Worm (Caenorhabditis elegans): ENCODE results near the gene ZK353.10.
"Not testable (repeated sequence)": the region's sequence is repeated elsewhere in the genome, so short reads cannot be mapped to it uniquely, and the experiment has no call there.

ZK353.10 gene

ce11 chrIII:8355462-8355815, 38.8 kb downstream of the ZK353.10 start:
- TF ChIP-seq fos-1 (tag; optimal IDR thresholded peaks at IDR 0.05) (no peak), nhr-43 (tag; optimal IDR thresholded peaks at IDR 0.05; ENCODE audit: poor library complexity, severe bottlenecking) (no peak), fkh-2 (tag; optimal IDR thresholded peaks at IDR 0.05) (no peak), lsy-12 (tag; optimal IDR thresholded peaks at IDR 0.05) (no peak), egl-27 (tag; optimal IDR thresholded peaks at IDR 0.05) (no peak), zag-1 (tag; optimal IDR thresholded peaks at IDR 0.05) (no peak), eor-1 (tag; optimal IDR thresholded peaks at IDR 0.05) (no peak), ztf-11 (tag; optimal IDR thresholded peaks at IDR 0.05) (no peak), egl-5 (tag; optimal IDR thresholded peaks at IDR 0.05) (no peak), nhr-77 (tag; optimal IDR thresholded peaks at IDR 0.05) (no peak), R02D3.7 (tag; optimal IDR thresholded peaks at IDR 0.05) (no peak), hmg-11 (tag; optimal IDR thresholded peaks at IDR 0.05) (no peak), ceh-16 (tag; optimal IDR thresholded peaks at IDR 0.05) (no peak), elt-1 (tag; optimal IDR thresholded peaks at IDR 0.05) (no peak), elt-2 (tag; optimal IDR thresholded peaks at IDR 0.05) (no peak), lin-15B (tag; optimal IDR thresholded peaks at IDR 0.05) (no peak), pha-4 (tag; optimal IDR thresholded peaks at IDR 0.05) (no peak)

ce11 chrIII:8354644-8355461, 39.4 kb downstream of the ZK353.10 start, which contains the start of gene unc-116:
Gene unc-116, minus strand, starts transcription at chrIII:8355174.
- TF ChIP-seq lin-39 (tag; optimal IDR thresholded peaks at IDR 0.05) (peak; percentile 39), tbx-2 (tag; optimal IDR thresholded peaks at IDR 0.05) (no peak), ceh-28 (tag; optimal IDR thresholded peaks at IDR 0.05) (peak; percentile 52), sea-2 (GFP tag; optimal IDR thresholded peaks at IDR 0.05) (no peak), fos-1 (tag; optimal IDR thresholded peaks at IDR 0.05) (no peak), nfya-1 (tag; optimal IDR thresholded peaks at IDR 0.05; ENCODE audit: insufficient read depth) (peak; percentile 88), ztf-4 (tag; optimal IDR thresholded peaks at IDR 0.05) (no peak), pha-4 (tag; optimal IDR thresholded peaks at IDR 0.05) (peak; percentile 87), egl-27 (tag; optimal IDR thresholded peaks at IDR 0.05) (no peak), eor-1 (tag; optimal IDR thresholded peaks at IDR 0.05) (no peak), lsy-12 (tag; optimal IDR thresholded peaks at IDR 0.05) (no peak), nhr-77 (tag; optimal IDR thresholded peaks at IDR 0.05) (no peak), nhr-237 (tag; optimal IDR thresholded peaks at IDR 0.05) (no peak), ama-1 (optimal IDR thresholded peaks at IDR 0.05) (peak; percentile 15), nhr-23 (tag; optimal IDR thresholded peaks at IDR 0.05) (peak; percentile 62), nhr-11 (tag; optimal IDR thresholded peaks at IDR 0.05) (no peak), daf-12 (tag; optimal IDR thresholded peaks at IDR 0.05) (no peak), pqm-1 (tag; optimal IDR thresholded peaks at IDR 0.05) (peak; percentile 18), aly-2 (tag; optimal IDR thresholded peaks at IDR 0.05) (no peak), snpc-4 (tag; optimal IDR thresholded peaks at IDR 0.05) (peak; percentile 4), ZK546.5 (tag; optimal IDR thresholded peaks at IDR 0.05) (no peak), nhr-25 (tag; optimal IDR thresholded peaks at IDR 0.05) (peak; percentile 14), mdl-1 (tag; optimal IDR thresholded peaks at IDR 0.05) (peak; percentile 36), nhr-12 (tag; optimal IDR thresholded peaks at IDR 0.05) (no peak), elt-3 (tag; optimal IDR thresholded peaks at IDR 0.05) (no peak), elt-2 (tag; optimal IDR thresholded peaks at IDR 0.05) (peak; percentile 8), ceh-16 (tag; optimal IDR thresholded peaks at IDR 0.05) (no peak), nhr-67 (tag; optimal IDR thresholded peaks at IDR 0.05) (no peak), lin-15B (tag; optimal IDR thresholded peaks at IDR 0.05) (peak; percentile 36), ztf-11 (tag; optimal IDR thresholded peaks at IDR 0.05) (no peak), R02D3.7 (tag; optimal IDR thresholded peaks at IDR 0.05) (no peak), nhr-28 (tag; optimal IDR thresholded peaks at IDR 0.05) (no peak)

- not testable (repeated sequence) for TF ChIP-seq sea-2 (GFP tag; optimal IDR thresholded peaks at IDR 0.05); nhr-12 (tag; optimal IDR thresholded peaks at IDR 0.05); ztf-4 (tag; optimal IDR thresholded peaks at IDR 0.05)
Observed at ce11 chrIII:8347822-8348221, 46.4 kb downstream of the ZK353.10 start, which contains the start of gene clc-29. Gene clc-29, minus strand, starts transcription at chrIII:8347922.

Measured in whole organism, L3 larva.